Fruit fly (Drosophila melanogaster): ENCODE data around the gene CG11317.

The CG11317 gene

DNA sequence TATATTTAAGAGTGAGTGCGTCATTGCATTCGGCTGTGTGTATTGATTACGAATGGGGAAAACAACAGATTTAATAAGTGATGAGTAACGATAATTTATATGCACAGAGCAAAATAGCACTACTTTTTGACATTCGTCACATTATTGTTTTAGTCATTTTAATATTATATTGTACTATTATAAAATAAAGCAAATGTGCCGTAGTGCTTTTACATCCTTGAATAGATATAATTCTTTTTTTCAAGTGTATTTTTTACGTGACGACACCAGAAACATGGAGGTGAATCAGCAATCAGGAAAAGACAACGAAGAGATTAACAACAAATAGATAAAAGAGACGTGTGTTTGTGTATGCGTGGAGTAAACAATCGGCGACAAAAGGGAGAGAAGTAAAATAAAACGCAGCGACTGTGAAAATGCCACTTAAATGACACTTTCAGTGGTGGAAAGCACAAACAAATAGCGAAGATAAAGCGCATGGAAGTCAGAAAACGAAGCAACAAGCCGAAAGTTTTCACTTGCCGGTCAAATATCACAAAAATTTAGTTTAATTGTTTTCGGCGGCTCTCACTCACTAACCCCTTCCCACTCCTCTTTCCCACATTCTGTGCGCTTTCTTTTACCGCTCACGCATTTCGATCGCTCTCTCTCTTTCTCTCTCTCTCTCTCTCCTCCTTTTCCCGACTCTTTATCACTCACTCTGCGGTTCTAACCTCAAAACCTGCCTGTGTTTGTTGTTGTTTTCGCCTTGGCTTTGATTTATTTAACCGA, 37.9 kb downstream of the CG11317 start (continued):
- TF ChIP-seq Gug (GFP tag; IDR thresholded peaks at IDR 0.05) (peak; percentile 40; the same call in 2 of the 4 replicates), CG7928 (GFP tag; optimal IDR thresholded peaks at IDR 0.05) (peak; percentile 6), Awh (GFP tag; IDR thresholded peaks at IDR 0.05) (peak; percentile 88), eve (GFP tag; optimal IDR thresholded peaks at IDR 0.05) (peak in 1 of 2 experiments; percentile 89), CG11723 (GFP tag; optimal IDR thresholded peaks at IDR 0.05) (peak; percentile 72), Adf1 (GFP tag; IDR thresholded peaks at IDR 0.05) (no peak), HLH54F (GFP tag; optimal IDR thresholded peaks at IDR 0.05) (no peak), CG10431 (GFP tag; optimal IDR thresholded peaks at IDR 0.05) (peak; percentile 54), CG34224 (GFP tag; IDR thresholded peaks at IDR 0.05; ENCODE audit: partially characterized antibody) (no peak), CG18619 (GFP tag; optimal IDR thresholded peaks at IDR 0.05) (peak; percentile 65), CG7839 (tag; optimal IDR thresholded peaks at IDR 0.05) (peak; percentile 90), CG1792 (GFP tag; optimal IDR thresholded peaks at IDR 0.05) (no peak), h (optimal IDR thresholded peaks at IDR 0.05) (no peak), Drgx (GFP tag; IDR thresholded peaks at IDR 0.05) (peak; percentile 79), D19B (GFP tag; optimal IDR thresholded peaks at IDR 0.05) (peak; percentile 43), Nf-YC (tag; optimal IDR thresholded peaks at IDR 0.05) (peak; percentile 21), CG8388 (GFP tag; optimal IDR thresholded peaks at IDR 0.05) (peak; percentile 86), Rfx (GFP tag; IDR thresholded peaks at IDR 0.05) (peak; percentile 76), CG2129 (GFP tag; IDR thresholded peaks at IDR 0.05; ENCODE audit: partially characterized antibody) (no peak), ab (GFP tag; optimal IDR thresholded peaks at IDR 0.05) (no peak), dati (GFP tag; IDR thresholded peaks at IDR 0.05) (peak; percentile 61; the same call in 1 of the 2 replicates), CG12299 (tag; optimal IDR thresholded peaks at IDR 0.05) (peak; percentile 12), bigmax (GFP tag; optimal IDR thresholded peaks at IDR 0.05) (peak; percentile 98), CG2116 (GFP tag; optimal IDR thresholded peaks at IDR 0.05) (peak; percentile 39), ind (GFP tag; optimal IDR thresholded peaks at IDR 0.05) (peak; percentile 82), CG6175 (GFP tag; IDR thresholded peaks at IDR 0.05) (peak; percentile 56; the same call in 1 of the 3 replicates), BEAF-32 (GFP tag; optimal IDR thresholded peaks at IDR 0.05) (no peak), CG4328 (GFP tag; optimal IDR thresholded peaks at IDR 0.05) (peak; percentile 36), Ets65A (GFP tag) (no peak), Oaz (GFP tag; IDR thresholded peaks at IDR 0.05) (no peak), C15 (GFP tag; IDR thresholded peaks at IDR 0.05) (peak; percentile 58; the same call in 1 of the 3 replicates), Ravus (GFP tag; IDR thresholded peaks at IDR 0.05) (peak; percentile 7; the same call in 1 of the 2 replicates), ATbp (GFP tag; optimal IDR thresholded peaks at IDR 0.05) (peak; percentile 88), ranshi (GFP tag; IDR thresholded peaks at IDR 0.05) (peak; percentile 65; the same call in 1 of the 2 replicates), Dfd (GFP tag; optimal IDR thresholded peaks at IDR 0.05) (no peak), tna (GFP tag; IDR thresholded peaks at IDR 0.05; ENCODE audit: partially characterized antibody) (no peak), bcd (GFP tag; optimal IDR thresholded peaks at IDR 0.05) (peak; percentile 77), NK7.1 (GFP tag; optimal IDR thresholded peaks at IDR 0.05) (no peak), cg (GFP tag; optimal IDR thresholded peaks at IDR 0.05) (peak; percentile 30), HHEX (GFP tag; optimal IDR thresholded peaks at IDR 0.05) (peak; percentile 73), CG10462 (GFP tag; optimal IDR thresholded peaks at IDR 0.05) (peak; percentile 46), tll (GFP tag; optimal IDR thresholded peaks at IDR 0.05) (no peak), odd (GFP tag; optimal IDR thresholded peaks at IDR 0.05) (peak; percentile 58), ac (GFP tag; optimal IDR thresholded peaks at IDR 0.05) (peak; percentile 51), Poxn (GFP tag; IDR thresholded peaks at IDR 0.05) (no peak), Hmx (GFP tag; optimal IDR thresholded peaks at IDR 0.05) (peak; percentile 52), prd (optimal IDR thresholded peaks at IDR 0.05) (no peak), prd (GFP tag; IDR thresholded peaks at IDR 0.05) (peak; percentile 89), CG11093 (GFP tag; IDR thresholded peaks at IDR 0.05) (peak; percentile 56; the same call in 1 of the 3 replicates), CG4707 (GFP tag; optimal IDR thresholded peaks at IDR 0.05) (peak; percentile 81)
